Fruit fly (Drosophila melanogaster): ENCODE results near the gene Diap1.
A peak's percentile ranks its signal among the peaks of the same experiment; 100 is the strongest.

Diap1 gene

DNA sequence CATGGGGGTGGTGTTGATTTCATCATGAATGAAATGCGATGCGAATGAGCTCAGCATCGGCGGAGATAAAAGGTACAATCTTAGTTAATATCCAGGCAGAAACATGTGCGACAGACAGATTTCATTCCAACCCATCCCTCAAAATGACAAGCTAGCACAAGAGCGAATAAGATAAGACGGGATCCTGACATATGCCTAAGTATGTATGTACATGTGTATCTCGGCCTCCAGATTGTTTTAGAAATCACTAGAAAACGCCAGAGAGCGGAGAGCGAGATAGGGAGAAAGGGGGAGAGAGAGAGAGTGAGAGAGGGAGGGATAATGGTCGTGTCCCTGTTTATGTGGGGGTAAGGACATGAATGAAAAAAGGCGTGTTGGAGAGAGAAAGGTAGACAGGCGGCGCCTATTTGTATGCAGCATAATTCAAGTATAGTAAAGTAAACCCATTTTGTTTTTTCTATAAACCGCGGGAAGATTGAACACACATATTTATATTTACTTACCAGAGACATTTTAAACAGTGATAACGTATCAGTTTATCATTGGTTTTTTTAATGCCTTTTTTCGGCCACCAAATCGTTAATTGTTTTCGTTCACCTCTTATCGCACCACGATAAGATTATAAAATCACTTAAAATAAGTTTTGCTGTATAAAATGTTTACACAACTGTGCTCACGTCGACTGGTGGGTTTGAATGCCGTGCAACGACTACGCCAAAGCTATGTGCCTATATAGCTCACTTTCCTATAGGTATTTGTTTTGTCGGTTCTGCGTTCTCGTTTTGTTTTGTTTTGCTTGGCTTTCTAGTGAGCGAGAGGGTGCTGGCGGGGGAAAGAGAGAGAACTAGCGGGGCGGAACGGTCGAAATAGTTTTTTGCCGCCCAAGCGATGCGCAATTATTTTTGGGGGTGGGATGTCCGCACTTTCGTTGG lies 613 bp downstream of the Diap1 start (continued):
- TF ChIP-seq acj6 (GFP tag; optimal IDR thresholded peaks at IDR 0.05) (no peak), Hr38 (GFP tag; optimal IDR thresholded peaks at IDR 0.05) (no peak), salr (GFP tag; optimal IDR thresholded peaks at IDR 0.05) (no peak), CG32006 (GFP tag; optimal IDR thresholded peaks at IDR 0.05) (peak; percentile 52), ss (GFP tag; optimal IDR thresholded peaks at IDR 0.05) (peak; percentile 15 to 17), CG6163 (GFP tag; IDR thresholded peaks at IDR 0.05) (peak; percentile 50), fd59A (GFP tag; optimal IDR thresholded peaks at IDR 0.05) (no peak), CG6808 (GFP tag; optimal IDR thresholded peaks at IDR 0.05) (peak; percentile 28), Hr39 (GFP tag; optimal IDR thresholded peaks at IDR 0.05) (no peak), lz (GFP tag; optimal IDR thresholded peaks at IDR 0.05) (no peak), CG11902 (GFP tag; optimal IDR thresholded peaks at IDR 0.05) (no peak), spab (GFP tag; optimal IDR thresholded peaks at IDR 0.05) (no peak), achi (GFP tag; optimal IDR thresholded peaks at IDR 0.05) (no peak), Eip75B (GFP tag; optimal IDR thresholded peaks at IDR 0.05) (no peak), Eip93F (GFP tag; optimal IDR thresholded peaks at IDR 0.05) (peak; percentile 75), Sox15 (GFP tag; optimal IDR thresholded peaks at IDR 0.05) (no peak), CG10631 (GFP tag; optimal IDR thresholded peaks at IDR 0.05) (no peak), eg (GFP tag; IDR thresholded peaks at IDR 0.05) (peak; percentile 89), Ets21C (GFP tag; optimal IDR thresholded peaks at IDR 0.05) (no peak), fkh (GFP tag; optimal IDR thresholded peaks at IDR 0.05) (peak; percentile 94), CG6854 (GFP tag; optimal IDR thresholded peaks at IDR 0.05) (peak; percentile 52), CG15336 (GFP tag; IDR thresholded peaks at IDR 0.05) (peak; percentile 67), CG8632 (GFP tag; optimal IDR thresholded peaks at IDR 0.05) (no peak), CG1621 (tag; optimal IDR thresholded peaks at IDR 0.05) (no peak), Sox14 (GFP tag; optimal IDR thresholded peaks at IDR 0.05) (no peak), dac (GFP tag; optimal IDR thresholded peaks at IDR 0.05) (no peak), vri (GFP tag; optimal IDR thresholded peaks at IDR 0.05) (peak; percentile 86), CG6276 (GFP tag; optimal IDR thresholded peaks at IDR 0.05) (peak; percentile 77), CG34406 (GFP tag; optimal IDR thresholded peaks at IDR 0.05) (no peak), esn (GFP tag; optimal IDR thresholded peaks at IDR 0.05) (no peak), OdsH (GFP tag; optimal IDR thresholded peaks at IDR 0.05) (no peak), CG6792 (GFP tag; optimal IDR thresholded peaks at IDR 0.05) (no peak), CG31627 (GFP tag; optimal IDR thresholded peaks at IDR 0.05) (no peak), svp (GFP tag) (peak; percentile 38), CG16779 (tag; optimal IDR thresholded peaks at IDR 0.05) (peak; percentile 56), fd85E (GFP tag; optimal IDR thresholded peaks at IDR 0.05) (no peak), Blimp-1 (GFP tag; optimal IDR thresholded peaks at IDR 0.05) (no peak), dsx (GFP tag; optimal IDR thresholded peaks at IDR 0.05; ENCODE audit: poor library complexity, severe bottlenecking) (no peak), CG8119 (GFP tag; IDR thresholded peaks at IDR 0.05) (peak; percentile 72), Met (GFP tag; optimal IDR thresholded peaks at IDR 0.05) (peak; percentile 21)
